Fruit fly (Drosophila melanogaster): ENCODE results near the gene Cyp9f3.

dm6 chr3R:12426310-12426653, 27.6 kb upstream of the Cyp9f3 start, which contains the start of gene NANS:
- TF ChIP-seq EcR (GFP tag; optimal IDR thresholded peaks at IDR 0.05) (no peak), CG8478 (optimal IDR thresholded peaks at IDR 0.05) (no peak), psq (optimal IDR thresholded peaks at IDR 0.05) (no peak), usp (GFP tag; optimal IDR thresholded peaks at IDR 0.05) (no peak)

All from whole organism.